Fruit fly (Drosophila melanogaster) whole organism: ENCODE results near the gene RpS21.

Experiments
- CG8478 ChIP-seq: fragments of >200 bp; optimal IDR thresholded peaks from 2 replicates; lab custom pipeline; 2018; ENCODE audit warnings: inconsistent platforms
- Dll ChIP-seq: fragments of >200 bp; optimal IDR thresholded peaks from 2 replicates; lab custom pipeline; 2017
- pan ChIP-seq: fragments of >200 bp; optimal IDR thresholded peaks from 2 replicates; lab custom pipeline; 2017
- psq ChIP-seq: fragments of >200 bp; optimal IDR thresholded peaks from 2 replicates; lab custom pipeline; 2017
- usp ChIP-seq: fragments of >200 bp; optimal IDR thresholded peaks from 2 replicates; lab custom pipeline; 2017; ENCODE audit warnings: missing biosample characterization, missing genetic modification characterization, mixed read lengths

DNA sequence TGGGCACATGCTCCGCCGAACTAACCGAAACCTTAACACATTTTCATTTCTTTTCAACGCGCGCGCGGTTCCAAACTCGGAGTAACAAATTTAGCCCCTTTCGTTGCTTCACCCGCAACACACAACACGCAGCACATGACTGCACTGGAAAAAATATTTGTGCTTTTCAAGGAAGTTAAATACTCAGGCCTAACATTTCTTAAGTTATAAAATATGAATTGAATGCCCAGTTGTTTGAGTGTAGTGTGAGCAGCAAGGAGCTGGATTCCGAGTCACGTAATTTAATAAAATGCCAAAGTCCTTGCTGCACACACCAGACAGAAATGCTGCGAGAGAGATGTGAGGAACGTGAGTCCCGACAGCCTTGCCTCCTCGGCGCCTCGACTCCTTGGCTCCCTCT lies 45.6 kb downstream of the RpS21 start:
- TF ChIP-seq psq (lab: Kevin White, UChicago): no peak
- TF ChIP-seq pan: no peak
- TF ChIP-seq Dll (lab: Kevin White, UChicago): no peak
- TF ChIP-seq CG8478: no peak
- TF ChIP-seq usp (GFP tag; lab: Kevin White, UChicago): no peak
